Fruit fly (Drosophila melanogaster) whole organism, embryonic: ENCODE measurements around the gene Ypel.
A peak's percentile ranks its signal among the peaks of the same experiment; 100 is the strongest.

Experiments
- Atf-2 ChIP-seq: fragments of 200-800 bp; sonication (Bioruptor generic); optimal IDR thresholded peaks from 2 replicates; lab custom pipeline; 2016; ENCODE audit warnings: missing biosample characterization, missing genetic modification characterization
- Bdp1 ChIP-seq: fragments of 200-800 bp; sonication (Bioruptor generic); optimal IDR thresholded peaks from 3 replicates; lab custom pipeline; 2016; ENCODE audit warnings: missing biosample characterization, missing genetic modification characterization
- C15 ChIP-seq: fragments of 200-800 bp; sonication (Bioruptor generic); IDR thresholded peaks from 3 replicates; pipeline ENCODE4 v1.3.6; 2022; ENCODE audit warnings: missing biosample characterization, missing genetic modification characterization
- CG11247 ChIP-seq: fragments of 200-800 bp; sonication (Bioruptor generic); IDR thresholded peaks from 2 replicates; pipeline ENCODE4 v1.3.6; 2022; ENCODE audit warnings: missing biosample characterization, missing genetic modification characterization
- CG11560 ChIP-seq: fragments of 200-800 bp; sonication (Bioruptor generic); IDR thresholded peaks from 3 replicates; pipeline ENCODE4 v1.3.6; 2022; ENCODE audit warnings: missing biosample characterization, missing genetic modification characterization
- CG1233 ChIP-seq: fragments of 200-800 bp; sonication (Bioruptor generic); optimal IDR thresholded peaks from 4 replicates; lab custom pipeline; 2018; ENCODE audit warnings: missing biosample characterization, mild to moderate bottlenecking, missing genetic modification characterization
- CG12659 ChIP-seq: fragments of 200-800 bp; sonication (Bioruptor generic); optimal IDR thresholded peaks from 3 replicates; lab custom pipeline; 2017; ENCODE audit warnings: mild to moderate bottlenecking, missing biosample characterization, missing genetic modification reagents, missing genetic modification characterization
- CG14441 ChIP-seq: fragments of 200-800 bp; sonication (Bioruptor generic); IDR thresholded peaks from 2 replicates; pipeline ENCODE4 v1.3.6; 2022; ENCODE audit warnings: missing biosample characterization, missing genetic modification characterization
- CG14667 ChIP-seq: fragments of 200-800 bp; sonication (Bioruptor generic); IDR thresholded peaks from 2 replicates; pipeline ENCODE4 v1.3.6; 2022; ENCODE audit warnings: missing biosample characterization, missing genetic modification characterization
- CG17385 ChIP-seq: fragments of 200-800 bp; sonication (Bioruptor generic); optimal IDR thresholded peaks from 3 replicates; lab custom pipeline; 2018; ENCODE audit warnings: missing biosample characterization, mild to moderate bottlenecking, missing genetic modification characterization
- CG1792 ChIP-seq: fragments of 200-800 bp; sonication (Bioruptor generic); optimal IDR thresholded peaks from 2 replicates; lab custom pipeline; 2016; ENCODE audit warnings: missing biosample characterization, missing genetic modification characterization
- CG2120 ChIP-seq: fragments of 200-800 bp; sonication (Bioruptor generic); optimal IDR thresholded peaks from 3 replicates; lab custom pipeline; 2016; ENCODE audit warnings: missing biosample characterization, missing genetic modification characterization
- CG2889 ChIP-seq: fragments of 200-800 bp; sonication (Bioruptor generic); IDR thresholded peaks from 3 replicates; pipeline ENCODE4 v1.3.6; 2022; ENCODE audit warnings: missing biosample characterization, missing genetic modification characterization
- CG32772 ChIP-seq: fragments of 200-800 bp; sonication (Bioruptor generic); IDR thresholded peaks from 2 replicates; pipeline ENCODE4 v1.3.6; 2022; ENCODE audit warnings: missing biosample characterization, missing genetic modification characterization
- CG34422 ChIP-seq: fragments of 200-800 bp; sonication (Bioruptor generic); IDR thresholded peaks from 3 replicates; pipeline ENCODE4 v1.3.6; 2022; ENCODE audit warnings: missing biosample characterization, missing genetic modification characterization
- CG4730 ChIP-seq: fragments of 200-800 bp; sonication (Bioruptor generic); IDR thresholded peaks from 2 replicates; pipeline ENCODE4 v1.3.6; 2022; ENCODE audit warnings: missing biosample characterization, missing genetic modification characterization
- CG4820 ChIP-seq: fragments of 200-800 bp; sonication (Bioruptor generic); optimal IDR thresholded peaks from 3 replicates; lab custom pipeline; 2016; ENCODE audit warnings: missing biosample characterization, missing genetic modification characterization
- CG5953 ChIP-seq: fragments of 200-800 bp; sonication (Bioruptor generic); IDR thresholded peaks from 2 replicates; pipeline ENCODE4 v1.3.6; 2022; ENCODE audit warnings: missing biosample characterization, missing genetic modification characterization
- CG6175 ChIP-seq: fragments of 200-800 bp; sonication (Bioruptor generic); IDR thresholded peaks from 3 replicates; pipeline ENCODE4 v1.3.6; 2022; ENCODE audit warnings: missing biosample characterization, missing genetic modification characterization
- CG6791 ChIP-seq: fragments of 200-800 bp; sonication (Bioruptor generic); IDR thresholded peaks from 3 replicates; pipeline ENCODE4 v1.3.6; 2022; ENCODE audit warnings: missing biosample characterization, missing genetic modification characterization; ENCODE audit not compliant: partially characterized antibody
- CG8281 ChIP-seq: fragments of 200-800 bp; sonication (Bioruptor generic); optimal IDR thresholded peaks from 2 replicates; lab custom pipeline; 2018; ENCODE audit warnings: missing biosample characterization, mild to moderate bottlenecking, missing genetic modification characterization, moderate library complexity
- CG8924 ChIP-seq: fragments of 200-800 bp; optimal IDR thresholded peaks from 3 replicates; lab custom pipeline; 2019; ENCODE audit warnings: missing biosample characterization, mild to moderate bottlenecking, missing genetic modification characterization, moderate library complexity
- CG9727 ChIP-seq: fragments of 200-800 bp; sonication (Bioruptor generic); optimal IDR thresholded peaks from 3 replicates; lab custom pipeline; 2017; ENCODE audit warnings: missing biosample characterization, mild to moderate bottlenecking, missing genetic modification characterization
- E2f2 ChIP-seq: fragments of 200-800 bp; sonication (Bioruptor generic); IDR thresholded peaks from 2 replicates; pipeline ENCODE4 v1.3.6; 2022; ENCODE audit warnings: missing biosample characterization, missing genetic modification characterization
- Hmx ChIP-seq: fragments of 200-800 bp; sonication (Bioruptor generic); optimal IDR thresholded peaks from 2 replicates; lab custom pipeline; 2016; ENCODE audit warnings: missing biosample characterization, missing genetic modification characterization
- Myb ChIP-seq: fragments of 200-800 bp; sonication (Bioruptor generic); optimal IDR thresholded peaks from 2 replicates; lab custom pipeline; 2016; ENCODE audit warnings: missing biosample characterization, missing genetic modification characterization
- abd-A ChIP-seq: fragments of 200-800 bp; sonication (Bioruptor generic); optimal IDR thresholded peaks from 3 replicates; lab custom pipeline; 2019; ENCODE audit warnings: missing biosample characterization, mild to moderate bottlenecking, missing genetic modification characterization, moderate library complexity
- amos ChIP-seq: fragments of 200-800 bp; sonication (Bioruptor generic); IDR thresholded peaks from 2 replicates; pipeline ENCODE4 v1.3.6; 2022; ENCODE audit warnings: missing biosample characterization, missing genetic modification characterization; ENCODE audit not compliant: partially characterized antibody
- ap ChIP-seq: fragments of 200-800 bp; sonication (Bioruptor generic); IDR thresholded peaks from 2 replicates; pipeline ENCODE4 v1.3.6; 2022; ENCODE audit warnings: missing biosample characterization, missing genetic modification characterization
- cwo ChIP-seq: fragments of 200-800 bp; sonication (Bioruptor generic); optimal IDR thresholded peaks from 3 replicates; lab custom pipeline; 2017; ENCODE audit warnings: missing biosample characterization, missing genetic modification characterization, mild to moderate bottlenecking, moderate library complexity, missing genetic modification reagents
- dmrt99B ChIP-seq: fragments of 200-800 bp; sonication (Bioruptor generic); optimal IDR thresholded peaks from 2 replicates; lab custom pipeline; 2018; ENCODE audit warnings: missing biosample characterization, mild to moderate bottlenecking, missing genetic modification characterization, moderate library complexity
- ftz-f1 ChIP-seq: fragments of 200-800 bp; sonication (Bioruptor generic); optimal IDR thresholded peaks from 2 replicates; lab custom pipeline; 2016; ENCODE audit warnings: missing biosample characterization, missing genetic modification characterization
- fu2 ChIP-seq: fragments of 200-800 bp; sonication (Bioruptor generic); optimal IDR thresholded peaks from 2 replicates; lab custom pipeline; 2016; ENCODE audit warnings: missing biosample characterization, missing genetic modification characterization
- gcm2 ChIP-seq: fragments of 200-800 bp; sonication (Bioruptor generic); optimal IDR thresholded peaks from 2 replicates; lab custom pipeline; 2016; ENCODE audit warnings: missing biosample characterization, missing genetic modification characterization
- jumu ChIP-seq: fragments of 200-800 bp; sonication (Bioruptor generic); optimal IDR thresholded peaks from 3 replicates; lab custom pipeline; 2016; ENCODE audit warnings: missing biosample characterization, missing genetic modification characterization
- lab ChIP-seq: fragments of 200-800 bp; sonication (Bioruptor generic); optimal IDR thresholded peaks from 3 replicates; lab custom pipeline; 2017; ENCODE audit warnings: missing biosample characterization, missing genetic modification characterization, mild to moderate bottlenecking, moderate library complexity, missing genetic modification reagents
- mam ChIP-seq: fragments of 200-800 bp; sonication (Bioruptor generic); optimal IDR thresholded peaks from 3 replicates; lab custom pipeline; 2016; ENCODE audit warnings: missing biosample characterization, missing genetic modification characterization
- nerfin-2 ChIP-seq: fragments of 200-800 bp; sonication (Bioruptor generic); IDR thresholded peaks from 2 replicates; pipeline ENCODE4 v1.3.6; 2022; ENCODE audit warnings: missing biosample characterization, missing genetic modification characterization; ENCODE audit not compliant: partially characterized antibody
- pan ChIP-seq, 4 experiments: fragments of >200 bp in 3 of 4; fragments of 200-800 bp in 1 of 4; sonication (Bioruptor generic) in 1 of 4; optimal IDR thresholded peaks in 3 of 4; IDR thresholded peaks in 1 of 4; 2 replicates each; pipeline versions ENCODE4 v1.3.6 to Lab custom; 2017 to 2022; ENCODE audit warnings: missing biosample characterization in 2 of 4, missing genetic modification characterization in 2 of 4, mixed read lengths in 1 of 4
- phol ChIP-seq: fragments of 200-800 bp; sonication (Bioruptor generic); optimal IDR thresholded peaks from 3 replicates; lab custom pipeline; 2018; ENCODE audit warnings: missing biosample characterization, mild to moderate bottlenecking, missing genetic modification characterization, moderate library complexity
- pzg ChIP-seq: fragments of 200-800 bp; sonication (Bioruptor generic); optimal IDR thresholded peaks from 3 replicates; lab custom pipeline; 2018; ENCODE audit warnings: missing biosample characterization, mild to moderate bottlenecking, missing genetic modification characterization, moderate library complexity
- salm ChIP-seq: fragments of 200-800 bp; sonication (Bioruptor generic); optimal IDR thresholded peaks from 2 replicates; lab custom pipeline; 2018; ENCODE audit warnings: missing biosample characterization, mild to moderate bottlenecking, missing genetic modification characterization
- schlank ChIP-seq: fragments of 200-800 bp; sonication (Bioruptor generic); optimal IDR thresholded peaks from 2 replicates; lab custom pipeline; 2018; ENCODE audit warnings: missing biosample characterization, mild to moderate bottlenecking, missing genetic modification characterization
- sug ChIP-seq: fragments of 200-800 bp; optimal IDR thresholded peaks from 2 replicates; lab custom pipeline; 2019; ENCODE audit warnings: missing biosample characterization, mild to moderate bottlenecking, missing genetic modification characterization, moderate library complexity
- tio ChIP-seq: fragments of 200-800 bp; sonication (Bioruptor generic); optimal IDR thresholded peaks from 2 replicates; lab custom pipeline; 2017; ENCODE audit warnings: missing biosample characterization, missing genetic modification characterization, inconsistent platforms
- tna ChIP-seq: fragments of 200-800 bp; sonication (Bioruptor generic); IDR thresholded peaks from 2 replicates; pipeline ENCODE4 v1.3.6; 2022; ENCODE audit warnings: missing biosample characterization, missing genetic modification characterization; ENCODE audit not compliant: partially characterized antibody
- usp ChIP-seq: fragments of >200 bp; optimal IDR thresholded peaks from 2 replicates; lab custom pipeline; 2017; ENCODE audit warnings: missing biosample characterization, missing genetic modification characterization
- vvl ChIP-seq: fragments of 200-800 bp; sonication (Bioruptor generic); IDR thresholded peaks from 2 replicates; pipeline ENCODE4 v1.3.6; 2022; ENCODE audit warnings: missing biosample characterization, missing genetic modification characterization
- wdn ChIP-seq: fragments of 200-800 bp; sonication (Bioruptor generic); IDR thresholded peaks from 2 replicates; pipeline ENCODE4 v1.3.6; 2022; ENCODE audit warnings: missing biosample characterization, missing genetic modification characterization

Gene Ypel

DNA sequence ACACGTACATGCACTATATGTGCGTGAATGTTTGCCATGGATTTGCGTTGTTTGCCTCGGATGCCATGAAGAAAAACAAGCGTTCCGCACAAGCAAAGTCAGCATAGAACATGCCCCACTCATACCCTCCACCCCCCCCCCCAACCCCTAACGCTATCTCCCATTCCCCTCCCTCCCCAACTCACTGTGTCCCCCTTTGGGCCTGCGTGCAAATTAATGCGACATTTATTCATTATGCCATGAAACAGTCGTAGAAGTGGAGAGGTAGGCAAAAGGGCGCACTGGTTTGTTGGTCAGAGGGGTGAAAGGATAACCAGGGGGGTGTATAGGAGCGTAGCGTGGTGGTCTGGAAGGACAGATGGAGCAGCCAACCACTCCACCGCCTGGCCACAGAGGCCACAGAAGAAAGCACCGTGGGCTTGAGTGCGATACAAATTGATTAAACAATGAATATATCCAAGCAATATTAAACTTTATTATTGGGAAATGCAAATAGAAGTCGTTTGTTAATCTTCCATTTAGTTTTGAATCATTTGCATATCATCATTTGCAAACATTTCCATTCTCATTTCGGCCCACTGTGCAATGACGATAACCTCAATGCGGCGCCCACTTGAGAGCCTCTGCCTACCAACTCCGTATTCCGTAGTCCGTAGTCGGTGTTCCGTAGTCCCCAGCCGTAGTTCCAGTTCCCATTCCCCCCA lies 27.7 kb downstream of the Ypel start (continued):
- peak; percentile 47; the same call in 1 of the 3 replicates for TF ChIP-seq CG2889 (GFP tag; lab: Robert Waterston, UW)
- TF ChIP-seq sug (tag; lab: Kevin White, UChicago) = no peak
- peak; percentile 67 for TF ChIP-seq CG11247
- TF ChIP-seq dmrt99B = peak; percentile 74
- peak; percentile 43 for TF ChIP-seq ap (GFP tag; lab: Robert Waterston, UW)
- TF ChIP-seq schlank = no peak
- no peak; the same call in 1 of the 2 replicates for TF ChIP-seq vvl (GFP tag; lab: Robert Waterston, UW)
- TF ChIP-seq nerfin-2 (GFP tag; lab: Robert Waterston, UW) = no peak
- TF ChIP-seq tio (GFP tag; lab: Kevin White, UChicago) = no peak
- peak; percentile 48 for TF ChIP-seq jumu (GFP tag; lab: Kevin White, UChicago)
- no peak for TF ChIP-seq ftz-f1 (GFP tag; lab: Kevin White, UChicago)
- 0 out of 3 replicates have a peak, but pooled peaks have one; percentile 38 for TF ChIP-seq CG34422 (GFP tag; lab: Robert Waterston, UW)
- TF ChIP-seq CG1792 (GFP tag; lab: Kevin White, UChicago) = no peak
- TF ChIP-seq wdn (GFP tag; lab: Robert Waterston, UW) = 0 out of 2 replicates have a peak, but pooled peaks have one; percentile 21
- no peak for TF ChIP-seq pzg
- no peak for TF ChIP-seq Atf-2 (GFP tag; lab: Kevin White, UChicago)
- TF ChIP-seq C15 = 0 out of 3 replicates have a peak, but pooled peaks have one; percentile 35
- TF ChIP-seq CG9727 (GFP tag; lab: Kevin White, UChicago) = peak; percentile 27
- no peak for TF ChIP-seq usp (GFP tag; lab: Kevin White, UChicago)
- no peak for TF ChIP-seq tna (GFP tag; lab: Robert Waterston, UW)
- no peak for TF ChIP-seq CG5953 (GFP tag; lab: Robert Waterston, UW)
- no peak for TF ChIP-seq Bdp1 (GFP tag; lab: Kevin White, UChicago)
- no peak for TF ChIP-seq Hmx
- TF ChIP-seq CG12659 (GFP tag; lab: Kevin White, UChicago) = peak; percentile 34
- no peak for TF ChIP-seq phol (tag; lab: Kevin White, UChicago)
- TF ChIP-seq CG2120 (GFP tag; lab: Kevin White, UChicago) = peak; percentile 81
- TF ChIP-seq amos (GFP tag; lab: Robert Waterston, UW) = no peak
- TF ChIP-seq salm (tag; lab: Kevin White, UChicago) = no peak
- TF ChIP-seq CG17385 (GFP tag; lab: Kevin White, UChicago) = peak; percentile 29
- no peak for TF ChIP-seq CG1233 (GFP tag; lab: Kevin White, UChicago)
- TF ChIP-seq abd-A (tag; lab: Kevin White, UChicago) = peak; percentile 74
- no peak for TF ChIP-seq CG8281 (tag; lab: Kevin White, UChicago)
- TF ChIP-seq CG14441 (GFP tag; lab: Robert Waterston, UW) = peak; percentile 60
- peak; percentile 25; the same call in 1 of the 2 replicates for TF ChIP-seq E2f2 (GFP tag; lab: Robert Waterston, UW)
- peak; percentile 9 for TF ChIP-seq Myb (GFP tag; lab: Kevin White, UChicago)
- peak; percentile 3 for TF ChIP-seq fu2 (GFP tag; lab: Kevin White, UChicago)
- peak; percentile 46 for TF ChIP-seq mam (GFP tag; lab: Kevin White, UChicago)
- peak; percentile 20 for TF ChIP-seq CG8924 (tag; lab: Kevin White, UChicago)
- TF ChIP-seq lab (GFP tag; lab: Kevin White, UChicago) = peak; percentile 85
- TF ChIP-seq CG4820 (GFP tag; lab: Kevin White, UChicago) = no peak
- TF ChIP-seq CG14667 (GFP tag; lab: Robert Waterston, UW) = peak; percentile 9; the same call in 1 of the 2 replicates
- 0 out of 3 replicates have a peak, but pooled peaks have one; percentile 31 for TF ChIP-seq CG6175 (GFP tag; lab: Robert Waterston, UW)
- TF ChIP-seq CG32772 (GFP tag; lab: Robert Waterston, UW) = no peak
- no peak for TF ChIP-seq gcm2 (GFP tag; lab: Kevin White, UChicago)
- TF ChIP-seq CG4730 (GFP tag; lab: Robert Waterston, UW) = 0 out of 2 replicates have a peak, but pooled peaks have one; percentile 24
- peak; percentile 64 for TF ChIP-seq cwo
- TF ChIP-seq CG11560 = peak; percentile 42; the same call in 1 of the 3 replicates
- TF ChIP-seq pan (optimal IDR thresholded peaks at IDR 0.05; lab: Kevin White, UChicago) = no peak
- peak in 1 of 2 experiments; percentile 70 for TF ChIP-seq pan (GFP tag; optimal IDR thresholded peaks at IDR 0.05 in 1 of 2, IDR thresholded peaks at IDR 0.05 in 1 of 2)
- TF ChIP-seq CG6791 (GFP tag; lab: Robert Waterston, UW) = no peak
